Worm (Caenorhabditis elegans): ENCODE data around the gene tiar-2.

The tiar-2 gene

DNA sequence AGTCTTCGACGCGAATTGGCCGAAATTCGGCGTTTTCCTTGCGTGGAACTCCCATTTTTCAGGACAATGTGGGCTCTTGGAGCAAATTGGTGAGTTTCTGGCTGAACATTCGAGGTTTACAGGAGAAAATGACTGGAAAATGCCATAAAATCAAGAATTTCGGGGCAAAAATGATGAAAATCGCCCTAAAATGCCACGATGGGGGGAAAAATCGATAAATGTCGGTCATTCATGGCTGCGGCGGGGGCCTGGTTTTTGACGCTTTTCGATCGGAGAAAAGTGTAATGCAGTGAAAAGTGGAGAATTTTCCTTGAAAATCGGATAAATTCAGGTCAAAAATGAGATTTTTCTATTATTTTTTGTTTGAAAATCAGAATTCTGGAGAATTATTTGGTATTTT, 36.7 kb downstream of the tiar-2 start, which contains the start of the genes Y46G5A.18 and Y46G5A.47:
TSS of gene Y46G5A.18 (minus strand) at position 101 of the 400 bp plus-strand sequence.
TSS of gene Y46G5A.47 (minus strand) at position 146 of the 400 bp plus-strand sequence.
- TF ChIP-seq ets-7 (tag; optimal IDR thresholded peaks at IDR 0.05) (no peak), F13C5.2 (tag; optimal IDR thresholded peaks at IDR 0.05) (no peak), aly-1 (tag; optimal IDR thresholded peaks at IDR 0.05) (no peak), ceh-13 (GFP tag; optimal IDR thresholded peaks at IDR 0.05) (no peak), tbx-37 (GFP tag; conservative IDR thresholded peaks at IDR 0.05) (no peak), ceh-36 (tag; optimal IDR thresholded peaks at IDR 0.05) (no peak), hmg-4 (GFP tag; optimal IDR thresholded peaks at IDR 0.05) (no peak), tra-4 (tag; optimal IDR thresholded peaks at IDR 0.05) (no peak), tbx-11 (GFP tag; IDR thresholded peaks at IDR 0.05) (no peak), sea-1 (GFP tag; conservative IDR thresholded peaks at IDR 0.05) (no peak), B0310.2 (tag; optimal IDR thresholded peaks at IDR 0.05) (no peak), ama-1 (optimal IDR thresholded peaks at IDR 0.05) (no peak)

DNA sequence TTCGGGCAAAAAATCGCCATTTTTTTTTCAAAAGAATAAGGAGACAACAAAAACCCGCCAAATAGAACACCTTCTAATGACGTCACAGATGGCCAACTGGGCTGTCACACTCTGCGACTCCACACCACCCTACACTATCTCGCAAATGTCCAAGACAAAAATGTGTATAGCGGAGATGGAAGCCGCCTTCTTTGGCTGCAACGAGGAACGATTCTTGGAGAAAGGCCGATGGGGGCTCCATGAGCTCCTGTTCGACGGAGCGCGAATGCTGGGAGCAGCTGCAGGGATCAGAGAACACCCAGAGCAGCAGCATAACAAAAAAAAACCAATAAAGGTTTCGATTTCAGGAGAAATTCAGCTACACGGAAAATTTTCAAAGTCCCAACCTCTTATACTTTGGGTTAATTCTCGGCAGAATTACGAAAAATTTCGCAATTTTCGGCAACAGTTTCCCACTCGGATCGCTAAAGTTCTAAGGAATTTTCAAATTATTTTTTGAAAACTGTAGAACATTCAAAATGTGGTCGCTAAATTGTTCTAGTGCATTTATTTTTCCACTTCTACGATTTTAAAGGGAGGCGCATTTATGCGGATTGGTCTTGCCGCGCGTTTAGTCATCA, 37.4 kb downstream of the tiar-2 start:
- no peak for TF ChIP-seq ceh-36 (tag; optimal IDR thresholded peaks at IDR 0.05)
- TF ChIP-seq flt-1 (GFP tag; IDR thresholded peaks at IDR 0.05): no peak
- no peak for TF ChIP-seq hmg-4 (GFP tag; optimal IDR thresholded peaks at IDR 0.05)
- TF ChIP-seq pes-1 (GFP tag; IDR thresholded peaks at IDR 0.05): no peak
- TF ChIP-seq ama-1 (optimal IDR thresholded peaks at IDR 0.05): no peak
- TF ChIP-seq ceh-13 (GFP tag; optimal IDR thresholded peaks at IDR 0.05): no peak
- TF ChIP-seq sea-1 (GFP tag; conservative IDR thresholded peaks at IDR 0.05): no peak
- TF ChIP-seq tbx-11 (GFP tag; IDR thresholded peaks at IDR 0.05): no peak
- TF ChIP-seq B0310.2 (tag; optimal IDR thresholded peaks at IDR 0.05): no peak
- TF ChIP-seq hnd-1 (tag; optimal IDR thresholded peaks at IDR 0.05): no peak

DNA sequence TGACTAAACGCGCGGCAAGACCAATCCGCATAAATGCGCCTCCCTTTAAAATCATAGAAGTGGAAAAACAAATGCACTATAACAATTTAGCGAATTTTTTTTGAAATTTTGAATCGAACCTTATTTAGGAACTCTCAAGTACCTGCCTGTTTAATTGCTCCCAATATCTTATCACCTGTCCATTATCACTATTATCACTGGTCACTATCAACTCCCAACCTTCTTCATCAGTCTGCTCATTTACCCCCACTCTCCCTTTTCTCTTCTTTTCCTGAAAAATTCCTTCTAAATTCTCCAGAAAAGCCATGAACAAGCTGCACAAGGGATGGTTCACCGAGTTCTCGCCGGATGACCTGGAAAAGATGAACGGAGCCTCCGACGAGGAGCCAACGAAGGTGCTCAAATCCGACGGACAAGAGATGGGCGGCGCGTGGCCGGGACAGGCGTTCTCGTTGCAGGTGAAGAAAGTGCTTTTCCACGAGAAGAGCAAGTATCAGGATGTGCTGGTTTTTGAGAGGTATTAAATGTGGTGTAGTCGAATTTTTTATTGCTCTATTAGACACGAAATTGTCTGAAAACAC, 38.2 kb downstream of the tiar-2 start, which contains the start of gene spds-1:
TSS of gene spds-1 (plus strand) at position 298 of the 581 bp plus-strand sequence.
- TF ChIP-seq hnd-1 (tag; optimal IDR thresholded peaks at IDR 0.05) (no peak), flt-1 (GFP tag; IDR thresholded peaks at IDR 0.05) (no peak), tbx-11 (GFP tag; IDR thresholded peaks at IDR 0.05) (no peak), ets-7 (tag; optimal IDR thresholded peaks at IDR 0.05) (no peak), ama-1 (optimal IDR thresholded peaks at IDR 0.05) (no peak), B0310.2 (tag; optimal IDR thresholded peaks at IDR 0.05) (no peak), sea-1 (GFP tag; conservative IDR thresholded peaks at IDR 0.05) (no peak), ceh-13 (GFP tag; optimal IDR thresholded peaks at IDR 0.05) (no peak), ceh-36 (tag; optimal IDR thresholded peaks at IDR 0.05) (no peak), F13C5.2 (tag; optimal IDR thresholded peaks at IDR 0.05) (no peak), tbx-37 (GFP tag; conservative IDR thresholded peaks at IDR 0.05) (no peak)

DNA sequence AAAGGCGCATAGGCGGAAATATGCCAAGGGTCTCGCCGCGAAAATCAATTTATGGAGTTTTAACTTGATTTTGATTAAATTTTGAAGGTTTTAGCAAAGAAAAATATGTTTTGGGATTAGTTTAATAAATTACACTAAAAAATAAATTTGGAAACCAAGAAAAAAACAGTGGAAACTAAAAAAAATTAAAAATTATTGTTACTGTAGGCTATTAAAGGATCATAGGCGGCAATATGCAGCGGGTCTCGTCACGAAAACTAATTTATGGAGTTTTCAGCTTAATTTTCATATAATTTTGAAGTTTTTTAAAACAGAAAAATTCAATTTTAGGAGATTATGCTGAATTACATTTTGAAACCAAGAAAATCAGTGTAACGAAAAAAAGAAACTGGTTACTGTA, 40.3 kb downstream of the tiar-2 start:
- TF ChIP-seq scrt-1 (GFP tag; IDR thresholded peaks at IDR 0.05) (no peak), tbx-37 (GFP tag; conservative IDR thresholded peaks at IDR 0.05) (no peak), hnd-1 (tag; optimal IDR thresholded peaks at IDR 0.05) (no peak), tbx-11 (GFP tag; IDR thresholded peaks at IDR 0.05) (no peak), flt-1 (GFP tag; IDR thresholded peaks at IDR 0.05) (no peak), ama-1 (optimal IDR thresholded peaks at IDR 0.05) (no peak), sea-1 (GFP tag; conservative IDR thresholded peaks at IDR 0.05) (no peak), aly-1 (tag; optimal IDR thresholded peaks at IDR 0.05) (no peak), hmbx-1 (tag; optimal IDR thresholded peaks at IDR 0.05) (no peak), ets-7 (tag; optimal IDR thresholded peaks at IDR 0.05) (no peak)

DNA sequence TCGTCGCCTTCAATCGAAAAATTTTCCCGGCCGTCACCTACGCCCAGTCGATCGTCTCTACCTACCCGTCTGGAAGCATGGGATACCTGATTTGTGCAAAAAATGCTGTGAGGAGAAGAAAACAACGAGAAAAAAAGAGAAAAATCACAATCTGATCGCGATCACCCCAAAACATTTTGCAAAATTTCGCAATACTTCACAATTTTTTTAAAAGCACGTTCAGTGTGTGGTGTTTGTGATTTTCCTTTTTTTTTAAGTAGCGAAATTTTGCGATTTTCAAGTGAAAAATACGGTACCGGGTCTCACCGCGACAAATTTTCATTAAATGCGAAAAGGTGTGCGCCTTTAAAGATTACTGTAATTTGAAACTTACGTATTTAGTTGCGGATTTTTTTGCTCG, 41.2 kb downstream of the tiar-2 start:
- TF ChIP-seq F13C5.2 (tag; optimal IDR thresholded peaks at IDR 0.05) (no peak), flt-1 (GFP tag; IDR thresholded peaks at IDR 0.05) (no peak), sea-1 (GFP tag; conservative IDR thresholded peaks at IDR 0.05) (no peak), pes-1 (GFP tag; IDR thresholded peaks at IDR 0.05) (no peak), tbx-11 (GFP tag; IDR thresholded peaks at IDR 0.05) (no peak), scrt-1 (GFP tag; IDR thresholded peaks at IDR 0.05) (no peak), ama-1 (optimal IDR thresholded peaks at IDR 0.05) (no peak), hnd-1 (tag; optimal IDR thresholded peaks at IDR 0.05) (no peak), ceh-13 (GFP tag; optimal IDR thresholded peaks at IDR 0.05) (no peak), hmg-4 (GFP tag; optimal IDR thresholded peaks at IDR 0.05) (no peak), aly-1 (tag; optimal IDR thresholded peaks at IDR 0.05) (no peak)

DNA sequence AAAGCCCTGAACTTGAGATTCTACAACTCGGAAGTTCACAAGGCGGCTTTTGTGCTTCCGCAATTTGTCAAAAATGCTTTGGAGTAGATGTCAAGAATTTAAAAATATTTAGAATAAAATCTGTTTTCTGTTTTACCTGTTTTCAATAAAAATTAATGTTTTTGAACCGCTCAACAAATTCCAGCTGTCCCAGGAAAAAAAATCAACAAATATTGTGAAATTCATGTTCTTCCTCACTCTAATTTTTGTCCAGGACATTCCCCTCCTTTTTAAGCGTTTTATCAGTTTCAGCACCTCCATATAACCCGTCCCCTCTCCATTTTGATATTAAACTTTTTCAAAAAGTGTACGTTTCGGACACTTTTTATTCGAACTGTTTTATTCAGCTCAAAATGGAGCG, 42.2 kb downstream of the tiar-2 start, which contains the start of gene Y46G5A.20:
TSS of gene Y46G5A.20 (plus strand) at position 301 of the 400 bp plus-strand sequence.
- no peak for TF ChIP-seq F13C5.2 (tag; optimal IDR thresholded peaks at IDR 0.05)
- no peak for TF ChIP-seq hnd-1 (tag; optimal IDR thresholded peaks at IDR 0.05)

DNA sequence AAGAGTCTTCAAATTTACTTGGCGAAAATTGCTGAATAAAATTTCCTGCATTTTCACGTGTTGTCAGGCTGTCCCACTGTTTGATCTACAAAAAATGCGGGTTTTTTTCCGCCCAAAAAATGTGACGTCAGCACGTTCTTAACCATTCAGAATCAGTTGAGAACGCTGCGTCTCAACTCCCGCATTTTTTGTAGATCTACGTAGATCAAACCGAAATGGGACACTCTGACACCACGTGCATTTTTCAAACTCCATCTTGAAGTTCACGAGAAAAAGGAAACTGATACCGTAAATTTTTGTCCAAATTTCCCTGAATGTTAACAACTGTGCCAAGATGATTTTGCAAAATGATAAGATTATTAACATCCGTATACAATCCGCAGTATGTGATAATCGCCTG, 44.8 kb downstream of the tiar-2 start:
- TF ChIP-seq F13C5.2 (tag; optimal IDR thresholded peaks at IDR 0.05): no peak

DNA sequence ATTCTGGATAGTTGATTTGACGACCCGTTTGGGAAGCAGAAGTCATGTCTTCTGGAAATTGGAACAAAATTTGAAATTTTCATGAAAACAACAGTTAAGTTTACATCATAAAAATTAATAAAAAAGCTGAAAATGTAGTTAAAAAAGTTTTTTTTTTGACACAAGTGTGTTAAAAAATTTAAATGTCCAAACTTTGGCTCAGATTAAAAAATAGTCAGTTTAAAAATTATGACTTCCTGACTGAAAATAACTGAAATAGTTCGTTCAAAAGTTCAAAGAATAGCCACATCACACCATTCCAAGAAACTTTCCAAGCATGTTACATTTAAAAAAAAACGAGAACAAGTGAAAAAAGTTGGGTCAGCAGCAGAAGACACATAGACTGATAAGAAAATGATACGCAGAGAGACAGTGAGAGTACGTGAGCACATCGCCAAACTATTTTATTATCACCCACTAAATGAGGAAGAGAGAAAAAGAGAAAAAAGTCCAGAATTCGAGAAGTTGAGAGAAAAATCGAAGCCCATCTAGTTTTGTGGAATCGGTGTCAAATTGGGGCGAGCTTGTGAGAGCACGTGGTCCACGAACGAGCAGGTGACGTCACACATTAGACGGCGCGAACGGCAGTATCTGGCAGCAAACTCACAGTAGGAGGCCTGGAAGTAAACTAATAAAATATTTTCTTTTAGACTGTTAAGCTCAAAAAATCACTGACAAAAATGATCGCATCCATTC, 48.1 kb downstream of the tiar-2 start, which contains the start of gene acl-7:
TSS of gene acl-7 (minus strand) at position 51 of the 735 bp plus-strand sequence.
- TF ChIP-seq flt-1 (GFP tag; IDR thresholded peaks at IDR 0.05) (no peak), F13C5.2 (tag; optimal IDR thresholded peaks at IDR 0.05) (no peak), ama-1 (optimal IDR thresholded peaks at IDR 0.05) (no peak), aly-1 (tag; optimal IDR thresholded peaks at IDR 0.05) (no peak), sea-1 (GFP tag; conservative IDR thresholded peaks at IDR 0.05) (no peak), hmbx-1 (tag; optimal IDR thresholded peaks at IDR 0.05) (no peak), tbx-37 (GFP tag; conservative IDR thresholded peaks at IDR 0.05) (no peak), ceh-13 (GFP tag; optimal IDR thresholded peaks at IDR 0.05) (no peak), hmg-4 (GFP tag; optimal IDR thresholded peaks at IDR 0.05) (no peak)

Data from whole organism, early embryonic.